Worm (Caenorhabditis elegans): ENCODE measurements around the gene dbn-1.

Gene dbn-1

ce11 chrIII:13732665-13733064, 29.2 kb downstream of the dbn-1 start:
- peak; percentile 69 for TF ChIP-seq dve-1 (tag; optimal IDR thresholded peaks at IDR 0.05; ENCODE audit: insufficient read depth)
- TF ChIP-seq pha-4 (GFP tag; IDR thresholded peaks at IDR 0.05), result no peak
- TF ChIP-seq pha-4 (tag; optimal IDR thresholded peaks at IDR 0.05), result peak; percentile 98
- TF ChIP-seq ceh-32 (tag; optimal IDR thresholded peaks at IDR 0.05; ENCODE audit: poor library complexity), result no peak
- TF ChIP-seq mes-2 (tag; optimal IDR thresholded peaks at IDR 0.05; ENCODE audit: poor library complexity, severe bottlenecking), result peak; percentile 39
- no peak for TF ChIP-seq hlh-30 (tag; optimal IDR thresholded peaks at IDR 0.05; ENCODE audit: insufficient read depth)
- TF ChIP-seq T20F7.1 (GFP tag; optimal IDR thresholded peaks at IDR 0.05), result no peak
- no peak for TF ChIP-seq ces-1 (GFP tag; optimal IDR thresholded peaks at IDR 0.05)
- no peak for TF ChIP-seq aha-1 (tag)
- TF ChIP-seq nhr-6 (tag; optimal IDR thresholded peaks at IDR 0.05), result peak; percentile 33
- peak in 1 of 2 experiments; percentile 30 for TF ChIP-seq mdl-1 (tag; optimal IDR thresholded peaks at IDR 0.05)
- no peak for TF ChIP-seq daf-16 (GFP tag; optimal IDR thresholded peaks at IDR 0.05)
- TF ChIP-seq daf-16 (tag; optimal IDR thresholded peaks at IDR 0.05), result peak; percentile 36
- peak; percentile 12 for TF ChIP-seq nhr-28 (tag; optimal IDR thresholded peaks at IDR 0.05)
- peak in 1 of 2 experiments; percentile 8 for TF ChIP-seq unc-62 (GFP tag; optimal IDR thresholded peaks at IDR 0.05 in 1 of 2)
- no peak for TF ChIP-seq unc-62 (tag; optimal IDR thresholded peaks at IDR 0.05)
- TF ChIP-seq mep-1 (tag; optimal IDR thresholded peaks at IDR 0.05), result peak; percentile 1
- TF ChIP-seq hlh-11 (tag; optimal IDR thresholded peaks at IDR 0.05), result peak; percentile 57

- TF ChIP-seq T20F7.1 (GFP tag; optimal IDR thresholded peaks at IDR 0.05) (no peak), daf-19 (GFP tag; conservative IDR thresholded peaks at IDR 0.05) (no peak), unc-62 (GFP tag; optimal IDR thresholded peaks at IDR 0.05 in 1 of 2) (peak in 1 of 2 experiments; percentile 62), unc-62 (tag; optimal IDR thresholded peaks at IDR 0.05) (no peak), fos-1 (tag; optimal IDR thresholded peaks at IDR 0.05) (no peak)
Measured at ce11 chrIII:13731589-13731988, 30.3 kb downstream of the dbn-1 start, which contains the start of gene W06F12.2. Gene W06F12.2, minus strand, starts transcription at chrIII:13731689.

DNA sequence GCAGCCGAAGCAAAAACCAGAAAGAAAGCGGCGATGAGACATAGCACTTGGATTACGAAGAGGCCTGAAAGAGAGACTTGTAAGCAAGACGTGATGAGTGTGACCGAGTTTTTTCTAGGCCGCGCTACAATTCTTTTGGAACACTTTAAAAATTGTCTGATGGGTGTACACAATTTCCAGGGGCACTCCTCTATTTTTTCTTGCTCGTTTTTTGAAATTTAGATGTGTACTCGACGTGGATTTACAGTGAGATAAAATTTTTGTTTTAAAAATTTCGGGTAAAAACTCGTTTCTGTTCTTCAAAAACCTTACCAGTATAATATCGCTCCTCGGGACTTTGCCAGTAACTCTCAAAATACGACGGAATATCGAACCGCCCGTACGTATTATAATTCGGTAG, 32.1 kb downstream of the dbn-1 start:
- TF ChIP-seq unc-62 (GFP tag; optimal IDR thresholded peaks at IDR 0.05 in 1 of 2) (peak in 1 of 2 experiments; percentile 90), unc-62 (tag; optimal IDR thresholded peaks at IDR 0.05) (no peak), lin-39 (tag; optimal IDR thresholded peaks at IDR 0.05) (no peak)

- TF ChIP-seq hmg-1.1 (GFP tag; IDR thresholded peaks at IDR 0.05) (no peak), gei-8 (GFP tag; optimal IDR thresholded peaks at IDR 0.05) (peak; percentile 49), ama-1 (optimal IDR thresholded peaks at IDR 0.05) (peak; percentile 33), unc-62 (GFP tag; optimal IDR thresholded peaks at IDR 0.05 in 1 of 2) (peak in 1 of 2 experiments; percentile 38), unc-62 (tag; optimal IDR thresholded peaks at IDR 0.05) (no peak), tag-97 (GFP tag; IDR thresholded peaks at IDR 0.05) (no peak), saeg-2 (GFP tag; IDR thresholded peaks at IDR 0.05) (no peak), lin-15B (tag; optimal IDR thresholded peaks at IDR 0.05) (no peak), ceh-32 (tag; optimal IDR thresholded peaks at IDR 0.05; ENCODE audit: poor library complexity) (no peak), egl-43 (GFP tag; IDR thresholded peaks at IDR 0.05) (no peak), fos-1 (tag; optimal IDR thresholded peaks at IDR 0.05) (no peak), lir-3 (tag; optimal IDR thresholded peaks at IDR 0.05) (no peak), T26A8.4 (GFP tag; IDR thresholded peaks at IDR 0.05) (no peak; the same call in 1 of the 2 replicates), aha-1 (tag) (peak; percentile 16), nhr-41 (GFP tag; IDR thresholded peaks at IDR 0.05) (peak; percentile 17; the same call in 1 of the 2 replicates), mdl-1 (tag; optimal IDR thresholded peaks at IDR 0.05) (no peak), duxl-1 (tag; optimal IDR thresholded peaks at IDR 0.05; ENCODE audit: poor library complexity) (peak; percentile 50), dpl-1 (GFP tag; optimal IDR thresholded peaks at IDR 0.05) (no peak), hlh-30 (tag; optimal IDR thresholded peaks at IDR 0.05; ENCODE audit: insufficient read depth) (peak; percentile 14), snpc-1.2 (GFP tag; IDR thresholded peaks at IDR 0.05) (peak; percentile 22; the same call in 1 of the 2 replicates)
Measured at ce11 chrIII:13724018-13724892, 37.6 kb downstream of the dbn-1 start.
